Worm (Caenorhabditis elegans) whole organism, L3 larva: ENCODE results near the gene K07H8.11.

Experiments used
- ceh-82 ChIP-seq: fragments of 150-350 bp; optimal IDR thresholded peaks from 2 replicates; lab custom pipeline; 2014; ENCODE audit warnings: missing biosample characterization, missing genetic modification characterization
- daf-12 ChIP-seq: fragments of 150-350 bp; optimal IDR thresholded peaks from 2 replicates; lab custom pipeline; 2014; ENCODE audit warnings: missing biosample characterization, missing genetic modification reagents, missing genetic modification characterization
- fkh-10 ChIP-seq: sonication (generic microtip); optimal IDR thresholded peaks from 2 replicates; lab custom pipeline; 2017; ENCODE audit warnings: missing biosample characterization, missing genetic modification reagents, missing genetic modification characterization
- nhr-25 ChIP-seq: sonication (generic microtip); optimal IDR thresholded peaks from 2 replicates; lab custom pipeline; 2017; ENCODE audit warnings: missing biosample characterization, missing genetic modification characterization
- nhr-28 ChIP-seq: fragments of 150-350 bp; optimal IDR thresholded peaks from 2 replicates; lab custom pipeline; 2014; ENCODE audit warnings: missing biosample characterization, missing genetic modification characterization
- unc-62 ChIP-seq: fragments of 150-350 bp; sonication (generic microtip); optimal IDR thresholded peaks from 4 replicates; lab custom pipeline; 2014; ENCODE audit warnings: missing biosample characterization, missing genetic modification reagents, missing genetic modification characterization

ce11 chrIV:8226474-8226873 is 48.7 kb downstream of the K07H8.11 start:
- TF ChIP-seq daf-12 (tag; lab: Kevin White, UChicago) (no peak), nhr-25 (tag; lab: Kevin White, UChicago) (no peak), unc-62 (no peak), nhr-28 (tag; lab: Kevin White, UChicago) (no peak), ceh-82 (tag; lab: Kevin White, UChicago) (no peak), fkh-10 (GFP tag; lab: Kevin White, UChicago) (no peak)
